Fruit fly (Drosophila melanogaster): ENCODE results near the gene CG33725.

The CG33725 gene

DNA sequence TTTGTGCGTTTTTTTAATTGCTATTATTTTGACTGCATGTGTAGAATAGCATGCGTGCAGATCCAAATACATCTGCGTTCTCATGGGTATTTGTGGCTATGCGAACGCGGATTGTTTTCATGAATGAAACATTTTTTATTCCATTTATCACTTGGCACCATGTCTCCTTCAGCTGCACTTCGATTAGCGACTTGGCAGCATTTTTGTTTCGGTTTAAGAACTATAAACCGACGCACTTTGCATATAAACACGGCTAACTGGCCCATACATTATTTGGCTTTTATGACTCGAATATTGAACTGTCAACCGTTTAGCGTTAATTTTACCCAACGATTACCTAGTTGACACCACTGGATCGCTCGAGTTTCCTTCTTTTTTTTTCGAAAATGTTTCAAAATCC is 2.1 kb downstream of the CG33725 start:
- TF ChIP-seq Camta (GFP tag; optimal IDR thresholded peaks at IDR 0.05): no peak
- TF ChIP-seq CG2712 (tag; optimal IDR thresholded peaks at IDR 0.05): no peak
- no peak for TF ChIP-seq Xbp1 (GFP tag; optimal IDR thresholded peaks at IDR 0.05)
- TF ChIP-seq prd (optimal IDR thresholded peaks at IDR 0.05): no peak
- TF ChIP-seq prd (GFP tag; IDR thresholded peaks at IDR 0.05): no peak
- no peak for TF ChIP-seq chm (GFP tag; IDR thresholded peaks at IDR 0.05)
- TF ChIP-seq stwl (tag; optimal IDR thresholded peaks at IDR 0.05): peak; percentile 10
- no peak for TF ChIP-seq grau (tag; optimal IDR thresholded peaks at IDR 0.05)
- no peak for TF ChIP-seq CG10462 (GFP tag; optimal IDR thresholded peaks at IDR 0.05)
- no peak for TF ChIP-seq fu2 (GFP tag; optimal IDR thresholded peaks at IDR 0.05)

DNA sequence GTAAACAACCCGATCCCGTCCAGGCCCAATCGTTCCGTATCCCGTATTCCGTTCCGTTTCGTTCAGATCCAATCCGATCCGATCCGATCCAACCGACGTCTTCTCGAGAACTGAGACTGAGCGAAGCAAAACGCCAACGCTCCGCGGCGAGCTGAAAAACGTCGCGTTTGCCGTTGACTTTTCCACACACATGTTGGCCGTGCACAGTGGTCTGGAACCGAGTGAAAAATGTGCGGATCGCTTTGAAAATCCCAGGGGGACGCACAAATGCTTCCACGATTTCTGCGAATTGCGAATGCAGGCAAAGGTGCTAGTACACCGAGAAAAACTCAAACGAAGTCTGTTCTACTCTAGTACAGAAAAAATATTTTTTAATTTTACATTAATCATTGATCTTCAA is 2.5 kb downstream of the CG33725 start, which contains the start of gene CG10663:
CG10663 (minus strand) TSS at position 88 of the 400 bp plus-strand sequence.
- TF ChIP-seq CG14965 (GFP tag; optimal IDR thresholded peaks at IDR 0.05; ENCODE audit: borderline replicate concordance) (no peak), CG7271 (tag; optimal IDR thresholded peaks at IDR 0.05) (no peak), ara (GFP tag; IDR thresholded peaks at IDR 0.05) (peak; percentile 38; the same call in 1 of the 2 replicates), bbx (GFP tag; IDR thresholded peaks at IDR 0.05; ENCODE audit: partially characterized antibody) (peak; percentile 60; the same call in 1 of the 2 replicates), CG15269 (tag; optimal IDR thresholded peaks at IDR 0.05) (peak; percentile 8), pnt (GFP tag; optimal IDR thresholded peaks at IDR 0.05) (no peak), Rfx (GFP tag; IDR thresholded peaks at IDR 0.05) (peak; percentile 45; the same call in 1 of the 2 replicates), Poxn (GFP tag; IDR thresholded peaks at IDR 0.05) (no peak), CG4404 (GFP tag; IDR thresholded peaks at IDR 0.05) (no peak), H15 (GFP tag; IDR thresholded peaks at IDR 0.05) (0 out of 3 replicates have a peak, but pooled peaks have one; percentile 30), CG34376 (GFP tag; optimal IDR thresholded peaks at IDR 0.05) (no peak), CG4617 (GFP tag; optimal IDR thresholded peaks at IDR 0.05; ENCODE audit: borderline replicate concordance) (no peak), tll (GFP tag; optimal IDR thresholded peaks at IDR 0.05) (peak in 1 of 2 experiments; percentile 79), sc (optimal IDR thresholded peaks at IDR 0.05) (no peak), sc (GFP tag; optimal IDR thresholded peaks at IDR 0.05) (no peak), Gsc (GFP tag; IDR thresholded peaks at IDR 0.05) (no peak), CG12769 (tag; optimal IDR thresholded peaks at IDR 0.05) (peak; percentile 88), CG11456 (GFP tag; IDR thresholded peaks at IDR 0.05) (no peak), CG42726 (GFP tag; IDR thresholded peaks at IDR 0.05; ENCODE audit: partially characterized antibody) (0 out of 2 replicates have a peak, but pooled peaks have one; percentile 13), Mes4 (GFP tag; optimal IDR thresholded peaks at IDR 0.05) (no peak), CG12104 (GFP tag; optimal IDR thresholded peaks at IDR 0.05) (no peak), seq (GFP tag; IDR thresholded peaks at IDR 0.05) (0 out of 2 replicates have a peak, but pooled peaks have one; percentile 17), CG8281 (tag; optimal IDR thresholded peaks at IDR 0.05) (no peak), Med (GFP tag) (peak; percentile 87), CG17361 (GFP tag; IDR thresholded peaks at IDR 0.05) (no peak), odd (GFP tag; optimal IDR thresholded peaks at IDR 0.05) (peak; percentile 23), CG16815 (GFP tag; optimal IDR thresholded peaks at IDR 0.05) (no peak), wdn (GFP tag; IDR thresholded peaks at IDR 0.05) (no peak), CG9215 (GFP tag; IDR thresholded peaks at IDR 0.05) (no peak), kni (GFP tag; optimal IDR thresholded peaks at IDR 0.05) (no peak), Trl (optimal IDR thresholded peaks at IDR 0.05) (peak; percentile 2 to 17), Trl (GFP tag; optimal IDR thresholded peaks at IDR 0.05) (peak; percentile 4), sqz (GFP tag; optimal IDR thresholded peaks at IDR 0.05) (no peak), dm (GFP tag; optimal IDR thresholded peaks at IDR 0.05) (peak; percentile 45), scrt (GFP tag; optimal IDR thresholded peaks at IDR 0.05) (no peak), CG1603 (tag; optimal IDR thresholded peaks at IDR 0.05) (peak; percentile 36), CG5180 (GFP tag; optimal IDR thresholded peaks at IDR 0.05) (peak; percentile 81), CG6175 (GFP tag; IDR thresholded peaks at IDR 0.05) (0 out of 3 replicates have a peak, but pooled peaks have one; percentile 15), CG2202 (tag; optimal IDR thresholded peaks at IDR 0.05) (peak; percentile 3), CG13296 (GFP tag; optimal IDR thresholded peaks at IDR 0.05) (no peak), CG34224 (GFP tag; IDR thresholded peaks at IDR 0.05; ENCODE audit: partially characterized antibody) (no peak)
